Worm (Caenorhabditis elegans) whole organism, L4/young adult: ENCODE data around the gene cpr-8.

Experiments used
- W03F9.2 ChIP-seq: fragments of 150-350 bp; optimal IDR thresholded peaks from 2 replicates; lab custom pipeline; 2014; ENCODE audit warnings: missing biosample characterization, missing genetic modification characterization
- dao-5 ChIP-seq: sonication (generic microtip); optimal IDR thresholded peaks from 2 replicates; lab custom pipeline; 2016; ENCODE audit warnings: missing genotype, missing genetic modification characterization, moderate library complexity, missing compliant biosample characterization
- him-1 ChIP-seq: sonication (generic microtip); optimal IDR thresholded peaks from 2 replicates; lab custom pipeline; 2016; ENCODE audit warnings: missing genotype, missing genetic modification reagents, missing genetic modification characterization, missing compliant biosample characterization

The cpr-8 gene

ce11 chrV:1164196-1164691 lies 29.8 kb downstream of the cpr-8 start, which contains the start of gene T21H3.5:
TSS of gene T21H3.5 (minus strand) at chrV:1164293.
- no peak for TF ChIP-seq dao-5 (tag; lab: Kevin White, UChicago)
- no peak for TF ChIP-seq W03F9.2 (tag; lab: Kevin White, UChicago)
- no peak for TF ChIP-seq him-1 (tag; lab: Kevin White, UChicago)

ce11 chrV:1165090-1165761 lies 30.8 kb downstream of the cpr-8 start, which contains the start of gene ptr-16:
TSS of gene ptr-16 (plus strand) at chrV:1165711.
- TF ChIP-seq dao-5 (tag; lab: Kevin White, UChicago) (no peak), W03F9.2 (tag; lab: Kevin White, UChicago) (no peak), him-1 (tag; lab: Kevin White, UChicago) (no peak)

- TF ChIP-seq dao-5 (tag; lab: Kevin White, UChicago), result no peak
- no peak for TF ChIP-seq W03F9.2 (tag; lab: Kevin White, UChicago)
- no peak for TF ChIP-seq him-1 (tag; lab: Kevin White, UChicago)
Observed at ce11 chrV:1170591-1170990, 36.2 kb downstream of the cpr-8 start.

- TF ChIP-seq W03F9.2 (tag; lab: Kevin White, UChicago), result no peak
- TF ChIP-seq dao-5 (tag; lab: Kevin White, UChicago), result no peak
- no peak for TF ChIP-seq him-1 (tag; lab: Kevin White, UChicago)
Observed at ce11 chrV:1176277-1176839, 42.0 kb downstream of the cpr-8 start, which contains the start of gene T21H3.1. TSS of gene T21H3.1 (plus strand) at chrV:1176724.

- TF ChIP-seq him-1 (tag; lab: Kevin White, UChicago), result no peak
- no peak for TF ChIP-seq W03F9.2 (tag; lab: Kevin White, UChicago)
- no peak for TF ChIP-seq dao-5 (tag; lab: Kevin White, UChicago)
Observed at ce11 chrV:1179279-1179678, 44.9 kb downstream of the cpr-8 start, which contains the start of gene F25A2.1. TSS of gene F25A2.1 (plus strand) at chrV:1179579.
